Worm (Caenorhabditis elegans): ENCODE results near the gene F52E1.2.

ce11 chrV:8414036-8414728 lies 3.8 kb downstream of the F52E1.2 start, which contains the start of gene pos-1:
- no peak for TF ChIP-seq tbx-2 (tag; optimal IDR thresholded peaks at IDR 0.05)
- TF ChIP-seq pqm-1 (tag; optimal IDR thresholded peaks at IDR 0.05): no peak
- no peak for TF ChIP-seq unc-62 (GFP tag; optimal IDR thresholded peaks at IDR 0.05)
- TF ChIP-seq elt-3 (tag; optimal IDR thresholded peaks at IDR 0.05): no peak
- TF ChIP-seq nhr-76 (tag; optimal IDR thresholded peaks at IDR 0.05): no peak
- no peak for TF ChIP-seq nhr-237 (tag; optimal IDR thresholded peaks at IDR 0.05)
- no peak for TF ChIP-seq aly-2 (tag; optimal IDR thresholded peaks at IDR 0.05)
- TF ChIP-seq nhr-23 (tag; optimal IDR thresholded peaks at IDR 0.05): no peak
- no peak for TF ChIP-seq nhr-43 (tag; optimal IDR thresholded peaks at IDR 0.05; ENCODE audit: poor library complexity, severe bottlenecking)
- no peak for TF ChIP-seq ama-1 (optimal IDR thresholded peaks at IDR 0.05)
- no peak for TF ChIP-seq lin-15B (tag; optimal IDR thresholded peaks at IDR 0.05)
